Worm (Caenorhabditis elegans) whole organism, L1 larva: ENCODE data around the gene Y15E3A.4.
A peak's percentile ranks its signal among the peaks of the same experiment; 100 is the strongest.

Source experiments
- C04F5.9 ChIP-seq: sonication (generic microtip); optimal IDR thresholded peaks from 2 replicates; lab custom pipeline; 2016; ENCODE audit warnings: missing genetic modification characterization, missing compliant biosample characterization
- C34B4.2 ChIP-seq: sonication (generic microtip); optimal IDR thresholded peaks from 2 replicates; lab custom pipeline; 2017; ENCODE audit warnings: mild to moderate bottlenecking, missing genetic modification characterization, missing compliant biosample characterization
- F16B12.6 ChIP-seq: fragments of 150-350 bp; optimal IDR thresholded peaks from 2 replicates; lab custom pipeline; 2014; ENCODE audit warnings: missing biosample characterization, missing genetic modification characterization
- Y116A8C.19 ChIP-seq: sonication (generic microtip); optimal IDR thresholded peaks from 2 replicates; lab custom pipeline; 2016; ENCODE audit warnings: missing compliant biosample characterization, missing genetic modification characterization, borderline replicate concordance
- aha-1 ChIP-seq: fragments of 150-350 bp; optimal IDR thresholded peaks from 2 replicates; lab custom pipeline; 2014; ENCODE audit warnings: missing biosample characterization, missing genetic modification characterization
- alr-1 ChIP-seq: fragments of 200-800 bp; sonication (Bioruptor generic); optimal IDR thresholded peaks from 2 replicates; lab custom pipeline; 2018; ENCODE audit warnings: borderline replicate concordance, mild to moderate bottlenecking, missing genetic modification characterization, missing compliant biosample characterization
- aly-2 ChIP-seq: fragments of 150-350 bp; optimal IDR thresholded peaks from 2 replicates; lab custom pipeline; 2014; ENCODE audit warnings: missing biosample characterization, missing genetic modification characterization
- blmp-1 ChIP-seq: fragments of 150-350 bp; optimal IDR thresholded peaks from 2 replicates; lab custom pipeline; 2014; ENCODE audit warnings: missing biosample characterization, missing genetic modification characterization
- ceh-82 ChIP-seq, 3 experiments: fragments of 150-350 bp in 1 of 3; sonication (generic microtip) in 2 of 3; optimal IDR thresholded peaks; 2 replicates each; lab custom pipeline; 2014 to 2017; ENCODE audit warnings: missing biosample characterization in 3 of 3, missing genetic modification characterization in 3 of 3
- ceh-88 ChIP-seq: fragments of 200-800 bp; sonication (Bioruptor generic); IDR thresholded peaks from 2 replicates; pipeline ENCODE4 v1.3.6; 2022; ENCODE audit warnings: missing genetic modification characterization, missing compliant biosample characterization
- dpl-1 ChIP-seq, 3 experiments: fragments of 150-350 bp in 2 of 3; sonication (generic microtip) in 1 of 3; optimal IDR thresholded peaks; 2 replicates each; lab custom pipeline; 2014 to 2017; ENCODE audit warnings: missing biosample characterization in 3 of 3, missing genetic modification characterization in 3 of 3, missing genetic modification reagents in 3 of 3
- dsc-1 ChIP-seq: sonication (generic microtip); optimal IDR thresholded peaks from 2 replicates; lab custom pipeline; 2016; ENCODE audit warnings: mild to moderate bottlenecking, missing genetic modification characterization, missing compliant biosample characterization
- efl-3 ChIP-seq: fragments of 200-800 bp; sonication (Bioruptor generic); optimal IDR thresholded peaks from 2 replicates; lab custom pipeline; 2018; ENCODE audit warnings: mild to moderate bottlenecking, missing genetic modification characterization, missing compliant biosample characterization
- egl-27 ChIP-seq, 2 experiments: fragments of 150-350 bp in 1 of 2; sonication (generic microtip); optimal IDR thresholded peaks; 3 replicates each; lab custom pipeline; 2017 to 2018; ENCODE audit warnings: missing biosample characterization in 2 of 2, missing genetic modification characterization in 2 of 2, missing genetic modification reagents in 2 of 2
- elt-2 ChIP-seq: sonication (generic microtip); optimal IDR thresholded peaks from 2 replicates; lab custom pipeline; 2016; ENCODE audit warnings: missing genetic modification characterization, mild to moderate bottlenecking, inconsistent platforms, missing compliant biosample characterization, missing genetic modification reagents
- ets-5 ChIP-seq: fragments of 200-800 bp; sonication (Bioruptor generic); IDR thresholded peaks from 2 replicates; pipeline ENCODE4 v1.3.6; 2022; ENCODE audit warnings: missing genetic modification characterization, missing compliant biosample characterization
- fkh-4 ChIP-seq: sonication (generic microtip); optimal IDR thresholded peaks from 2 replicates; lab custom pipeline; 2016; ENCODE audit warnings: missing compliant biosample characterization, missing genetic modification characterization, borderline replicate concordance
- hlh-17 ChIP-seq: fragments of 200-800 bp; sonication (Bioruptor generic); optimal IDR thresholded peaks from 2 replicates; lab custom pipeline; 2018; ENCODE audit warnings: missing genetic modification characterization, mild to moderate bottlenecking, missing compliant biosample characterization, moderate library complexity, borderline replicate concordance
- hpl-2 ChIP-seq: fragments of 150-350 bp; optimal IDR thresholded peaks from 2 replicates; lab custom pipeline; 2014; ENCODE audit warnings: missing biosample characterization, missing genetic modification reagents, missing genetic modification characterization
- isw-1 ChIP-seq: fragments of 200-800 bp; sonication (Bioruptor generic); IDR thresholded peaks from 2 replicates; pipeline ENCODE4 v1.3.6; 2022; ENCODE audit warnings: missing genetic modification characterization, missing compliant biosample characterization
- lin-14 ChIP-seq: fragments of 200-800 bp; sonication (Bioruptor generic); optimal IDR thresholded peaks from 2 replicates; lab custom pipeline; 2018; ENCODE audit warnings: mild to moderate bottlenecking, missing genetic modification characterization, moderate library complexity, missing compliant biosample characterization
- lin-15B ChIP-seq: fragments of 150-350 bp; sonication (generic microtip); optimal IDR thresholded peaks from 3 replicates; lab custom pipeline; 2014; ENCODE audit warnings: missing biosample characterization, missing genetic modification characterization
- lin-35 ChIP-seq, 2 experiments: fragments of 150-350 bp; optimal IDR thresholded peaks; 2 replicates each; lab custom pipeline; 2014; ENCODE audit warnings: missing biosample characterization in 2 of 2, missing genetic modification characterization in 2 of 2, missing genetic modification reagents in 2 of 2
- lin-39 ChIP-seq: fragments of 150-350 bp; optimal IDR thresholded peaks from 2 replicates; lab custom pipeline; 2014; ENCODE audit warnings: missing biosample characterization, missing genetic modification reagents, missing genetic modification characterization
- lir-3 ChIP-seq: sonication (generic microtip); optimal IDR thresholded peaks from 2 replicates; lab custom pipeline; 2016; ENCODE audit warnings: mild to moderate bottlenecking, missing genetic modification characterization, moderate library complexity, missing compliant biosample characterization; ENCODE audit not compliant: poor library complexity
- lsy-2 ChIP-seq, 2 experiments: fragments of 150-350 bp; optimal IDR thresholded peaks; 2 replicates each; lab custom pipeline; 2014; ENCODE audit warnings: missing biosample characterization in 2 of 2, missing genetic modification characterization in 2 of 2
- mab-9 ChIP-seq: fragments of 200-800 bp; sonication (Bioruptor generic); IDR thresholded peaks from 2 replicates; pipeline ENCODE4 v1.3.6; 2022; ENCODE audit warnings: missing genetic modification reagents, missing genetic modification characterization, missing compliant biosample characterization
- mdl-1 ChIP-seq, 2 experiments: fragments of 150-350 bp; optimal IDR thresholded peaks; 2 replicates each; lab custom pipeline; 2014 to 2017; ENCODE audit warnings: missing biosample characterization in 2 of 2, missing genetic modification characterization in 2 of 2, inconsistent platforms in 1 of 2
- mep-1 ChIP-seq: fragments of 150-350 bp; optimal IDR thresholded peaks from 2 replicates; lab custom pipeline; 2014; ENCODE audit warnings: missing biosample characterization, missing genetic modification characterization
- nhr-11 ChIP-seq: fragments of 150-350 bp; optimal IDR thresholded peaks from 2 replicates; lab custom pipeline; 2014; ENCODE audit warnings: missing biosample characterization, missing genetic modification characterization
- nhr-20 ChIP-seq: sonication (generic microtip); optimal IDR thresholded peaks from 2 replicates; lab custom pipeline; 2016; ENCODE audit warnings: mild to moderate bottlenecking, missing genetic modification characterization, missing compliant biosample characterization
- nhr-28 ChIP-seq: fragments of 150-350 bp; optimal IDR thresholded peaks from 2 replicates; lab custom pipeline; 2014; ENCODE audit warnings: missing biosample characterization, missing genetic modification characterization
- nhr-47 ChIP-seq: sonication (generic microtip); optimal IDR thresholded peaks from 2 replicates; lab custom pipeline; 2016; ENCODE audit warnings: mild to moderate bottlenecking, missing genetic modification characterization, moderate library complexity, missing compliant biosample characterization
- nhr-76 ChIP-seq: sonication (generic microtip); optimal IDR thresholded peaks from 2 replicates; lab custom pipeline; 2017; ENCODE audit warnings: missing biosample characterization, missing genetic modification characterization
- nhr-77 ChIP-seq: fragments of 150-350 bp; optimal IDR thresholded peaks from 2 replicates; lab custom pipeline; 2014; ENCODE audit warnings: missing biosample characterization, missing genetic modification characterization
- nhr-85 ChIP-seq: sonication (generic microtip); peaks from one replicate; lab custom pipeline; 2016; ENCODE audit warnings: missing genetic modification characterization, inconsistent platforms, missing compliant biosample characterization
- nhr-90 ChIP-seq: sonication (generic microtip); optimal IDR thresholded peaks from 2 replicates; lab custom pipeline; 2016; ENCODE audit warnings: mild to moderate bottlenecking, missing genetic modification characterization, missing compliant biosample characterization; ENCODE audit not compliant: poor library complexity
- pax-3 ChIP-seq: fragments of 200-800 bp; sonication (Bioruptor generic); optimal IDR thresholded peaks from 2 replicates; lab custom pipeline; 2018; ENCODE audit warnings: mild to moderate bottlenecking, missing genetic modification characterization, moderate library complexity, missing compliant biosample characterization
- rnt-1 ChIP-seq: sonication (generic microtip); optimal IDR thresholded peaks from 2 replicates; lab custom pipeline; 2016; ENCODE audit warnings: mild to moderate bottlenecking, missing genetic modification characterization, moderate library complexity, missing compliant biosample characterization
- skn-1 ChIP-seq: fragments of 150-350 bp; optimal IDR thresholded peaks from 2 replicates; lab custom pipeline; 2014; ENCODE audit warnings: missing biosample characterization, missing genetic modification characterization
- snpc-4 ChIP-seq: fragments of 150-350 bp; optimal IDR thresholded peaks from 2 replicates; lab custom pipeline; 2014; ENCODE audit warnings: missing biosample characterization, missing genetic modification characterization
- sox-4 ChIP-seq: sonication (generic microtip); optimal IDR thresholded peaks from 2 replicates; lab custom pipeline; 2016; ENCODE audit warnings: missing genetic modification characterization, missing compliant biosample characterization
- sup-37 ChIP-seq: fragments of 200-800 bp; sonication (Bioruptor generic); optimal IDR thresholded peaks from 2 replicates; lab custom pipeline; 2018; ENCODE audit warnings: mild to moderate bottlenecking, missing genetic modification characterization, missing compliant biosample characterization
- unc-130 ChIP-seq: fragments of 150-350 bp; optimal IDR thresholded peaks from 2 replicates; lab custom pipeline; 2017; ENCODE audit warnings: missing biosample characterization, missing genetic modification characterization, inconsistent platforms
- unc-62 ChIP-seq: fragments of 150-350 bp; optimal IDR thresholded peaks from 2 replicates; lab custom pipeline; 2014; ENCODE audit warnings: missing biosample characterization, missing genetic modification reagents, missing genetic modification characterization
- unc-98 ChIP-seq: fragments of 200-800 bp; sonication (Bioruptor generic); IDR thresholded peaks from 2 replicates; pipeline ENCODE4 v1.3.6; 2022; ENCODE audit warnings: missing genetic modification characterization, missing compliant biosample characterization
- xbp-1 ChIP-seq: sonication (generic microtip); optimal IDR thresholded peaks from 2 replicates; lab custom pipeline; 2016; ENCODE audit warnings: missing genetic modification characterization, missing compliant biosample characterization
- zip-4 ChIP-seq: fragments of 200-800 bp; sonication (Bioruptor generic); optimal IDR thresholded peaks from 2 replicates; lab custom pipeline; 2018; ENCODE audit warnings: mild to moderate bottlenecking, missing genetic modification characterization, moderate library complexity, missing compliant biosample characterization
- ztf-11 ChIP-seq, 2 experiments: sonication (generic microtip); optimal IDR thresholded peaks; 2 replicates each; lab custom pipeline; 2016 to 2017; ENCODE audit warnings: missing genetic modification characterization in 2 of 2, missing biosample characterization in 1 of 2, missing compliant biosample characterization in 1 of 2

The Y15E3A.4 gene

DNA sequence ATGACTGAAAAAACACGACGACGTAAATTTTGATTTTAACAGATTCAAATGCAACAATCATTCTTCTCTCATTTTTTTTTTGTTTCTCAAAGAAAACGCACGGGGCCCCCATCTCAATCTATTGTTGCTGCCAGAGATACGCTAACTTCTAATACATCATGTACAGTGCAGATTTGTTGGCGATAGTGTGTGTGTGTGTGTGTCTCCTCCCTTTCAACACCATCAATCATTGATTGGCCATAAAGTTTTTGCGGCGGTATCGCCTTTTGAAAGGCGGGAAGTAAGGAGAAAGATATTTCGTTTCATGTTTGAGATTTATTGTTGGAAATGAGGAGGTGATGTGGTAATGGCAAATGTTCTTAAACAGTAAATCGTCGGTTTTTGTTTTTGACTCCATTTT is 3.5 kb upstream of the Y15E3A.4 start (continued):
- TF ChIP-seq Y116A8C.19 (tag; lab: Kevin White, UChicago) (no peak), C04F5.9 (tag; lab: Kevin White, UChicago) (no peak), aly-2 (tag; lab: Kevin White, UChicago) (no peak), nhr-28 (tag; lab: Kevin White, UChicago) (no peak), snpc-4 (no peak), alr-1 (tag; lab: Kevin White, UChicago) (no peak), unc-98 (GFP tag; lab: Robert Waterston, UW) (no peak), zip-4 (GFP tag; lab: Kevin White, UChicago) (no peak), nhr-11 (tag; lab: Kevin White, UChicago) (no peak), egl-27 (tag; optimal IDR thresholded peaks at IDR 0.05; lab: Kevin White, UChicago) (no peak), pax-3 (tag; lab: Kevin White, UChicago) (no peak), xbp-1 (no peak), nhr-20 (tag; lab: Kevin White, UChicago) (peak; percentile 67), nhr-47 (peak; percentile 2), ceh-82 (tag; optimal IDR thresholded peaks at IDR 0.05; lab: Kevin White, UChicago) (no peak), elt-2 (tag; lab: Kevin White, UChicago) (no peak), ets-5 (GFP tag; lab: Robert Waterston, UW) (no peak), isw-1 (GFP tag; lab: Robert Waterston, UW) (no peak), unc-62 (GFP tag; lab: Kevin White, UChicago) (no peak), mab-9 (GFP tag; lab: Robert Waterston, UW) (no peak), skn-1 (tag; lab: Kevin White, UChicago) (no peak), hlh-17 (no peak), lin-35 (GFP tag; optimal IDR thresholded peaks at IDR 0.05; lab: Kevin White, UChicago) (peak in 1 of 2 experiments; percentile 15), lsy-2 (tag; optimal IDR thresholded peaks at IDR 0.05; lab: Kevin White, UChicago) (peak; percentile 2 to 43), mdl-1 (tag; optimal IDR thresholded peaks at IDR 0.05; lab: Kevin White, UChicago) (no peak), nhr-90 (tag; lab: Kevin White, UChicago) (peak; percentile 32), F16B12.6 (no peak), nhr-77 (tag; lab: Kevin White, UChicago) (no peak), ztf-11 (tag; optimal IDR thresholded peaks at IDR 0.05; lab: Kevin White, UChicago) (no peak), rnt-1 (tag; lab: Kevin White, UChicago) (peak; percentile 21), sox-4 (tag; lab: Kevin White, UChicago) (no peak), aha-1 (no peak), dsc-1 (no peak), ceh-88 (no peak), lin-14 (GFP tag; lab: Kevin White, UChicago) (peak; percentile 84), hpl-2 (GFP tag; lab: Kevin White, UChicago) (no peak), C34B4.2 (no peak), lin-39 (no peak)

DNA sequence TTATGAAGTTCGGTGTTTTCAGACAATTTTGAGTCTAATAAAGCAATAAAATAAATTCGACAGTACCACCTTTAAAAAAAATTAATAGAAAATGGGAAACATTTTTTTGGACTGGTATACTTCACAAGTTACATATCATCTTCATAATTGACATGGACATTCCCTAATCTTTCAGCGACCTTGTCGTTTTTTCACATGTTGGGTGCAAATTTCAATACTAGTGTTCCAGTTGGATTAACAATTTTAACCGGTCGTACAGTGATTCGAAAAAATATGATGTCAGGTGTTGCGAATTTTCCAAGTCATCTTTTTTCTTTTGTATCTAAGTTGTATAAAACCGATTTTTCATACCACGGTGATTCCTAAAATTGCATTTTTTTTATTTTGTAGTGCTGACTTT is 2.4 kb upstream of the Y15E3A.4 start:
- TF ChIP-seq Y116A8C.19 (tag; lab: Kevin White, UChicago) (no peak), nhr-85 (tag; lab: Kevin White, UChicago) (peak; percentile 72)

DNA sequence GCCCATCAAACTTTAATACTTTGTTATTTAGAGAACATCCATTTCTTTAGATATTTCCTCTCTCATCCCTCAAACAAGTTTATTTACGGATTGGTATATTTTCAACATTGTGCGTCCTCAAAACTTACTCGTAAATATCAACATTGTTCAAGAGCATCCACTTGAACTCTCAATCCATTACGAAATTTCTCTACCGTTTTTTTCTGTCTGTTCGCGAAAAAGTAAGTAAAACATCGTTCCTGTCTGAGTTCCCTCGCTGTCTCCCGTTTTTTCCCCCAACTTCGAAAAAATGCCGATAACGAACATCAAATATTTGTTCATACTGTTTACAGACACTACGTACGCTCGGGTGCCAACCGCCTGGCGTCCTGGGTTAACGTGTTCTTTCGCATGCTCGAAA is 4.1 kb downstream of the Y15E3A.4 start:
- TF ChIP-seq lir-3 = no peak
- peak; percentile 53 for TF ChIP-seq nhr-77 (tag; lab: Kevin White, UChicago)
- no peak for TF ChIP-seq mep-1
- TF ChIP-seq aly-2 (tag; lab: Kevin White, UChicago) = no peak
- no peak for TF ChIP-seq dpl-1 (GFP tag; optimal IDR thresholded peaks at IDR 0.05; lab: Kevin White, UChicago)
- TF ChIP-seq nhr-90 (tag; lab: Kevin White, UChicago) = no peak
- no peak for TF ChIP-seq skn-1 (tag; lab: Kevin White, UChicago)
- TF ChIP-seq hpl-2 (GFP tag; lab: Kevin White, UChicago) = no peak
- no peak for TF ChIP-seq ztf-11 (tag; optimal IDR thresholded peaks at IDR 0.05; lab: Kevin White, UChicago)
- TF ChIP-seq sup-37 = peak; percentile 17
- TF ChIP-seq fkh-4 (tag; lab: Kevin White, UChicago) = no peak
- no peak for TF ChIP-seq efl-3
- TF ChIP-seq hlh-17 = no peak
- TF ChIP-seq mab-9 (GFP tag; lab: Robert Waterston, UW) = no peak
- TF ChIP-seq unc-130 (tag; lab: Kevin White, UChicago) = no peak
- TF ChIP-seq lsy-2 (tag; optimal IDR thresholded peaks at IDR 0.05; lab: Kevin White, UChicago) = peak in 1 of 2 experiments; percentile 15
- TF ChIP-seq lin-15B (tag; lab: Kevin White, UChicago) = no peak
- no peak for TF ChIP-seq lin-39
- no peak for TF ChIP-seq nhr-76 (tag; lab: Kevin White, UChicago)
- no peak for TF ChIP-seq lin-35 (GFP tag; optimal IDR thresholded peaks at IDR 0.05; lab: Kevin White, UChicago)
- no peak for TF ChIP-seq blmp-1
